Fruit fly (Drosophila melanogaster): ENCODE data around the gene Sytbeta.

dm6 chr3L:15048091-15048490 is 16.7 kb downstream of the Sytbeta start:
- TF ChIP-seq br (GFP tag; optimal IDR thresholded peaks at IDR 0.05) = no peak
- TF ChIP-seq dsf (GFP tag; optimal IDR thresholded peaks at IDR 0.05; ENCODE audit: borderline replicate concordance) = no peak
- no peak for TF ChIP-seq lola (GFP tag; optimal IDR thresholded peaks at IDR 0.05)
- no peak for TF ChIP-seq woc (GFP tag; optimal IDR thresholded peaks at IDR 0.05)
- no peak for TF ChIP-seq Dif (GFP tag; optimal IDR thresholded peaks at IDR 0.05; ENCODE audit: partially characterized antibody)
- no peak for TF ChIP-seq rgr (GFP tag; optimal IDR thresholded peaks at IDR 0.05)
- TF ChIP-seq usp (GFP tag; optimal IDR thresholded peaks at IDR 0.05) = no peak

All from whole organism, wandering third instar larva.